Worm (Caenorhabditis elegans) whole organism, midembryonic: Measurements from ENCODE around the gene C01G6.2.

ENCODE experiments used
- T22C8.4 ChIP-seq: fragments of 200-800 bp; sonication (Bioruptor generic); IDR thresholded peaks from 2 replicates; pipeline ENCODE4 v1.3.6; 2022; ENCODE audit warnings: missing genetic modification characterization, missing compliant biosample characterization
- flt-1 ChIP-seq: fragments of 200-800 bp; sonication (Bioruptor generic); IDR thresholded peaks from 2 replicates; pipeline ENCODE4 v1.3.6; 2022; ENCODE audit warnings: missing genetic modification characterization, missing compliant biosample characterization
- med-1 ChIP-seq: sonication (generic microtip); optimal IDR thresholded peaks from 2 replicates; lab custom pipeline; 2017; ENCODE audit warnings: missing genetic modification characterization, mild to moderate bottlenecking, missing compliant biosample characterization, antibody characterized with exemption, missing genetic modification reagents; ENCODE audit not compliant: insufficient read depth
- tab-1 ChIP-seq: fragments of 200-800 bp; sonication (Bioruptor generic); IDR thresholded peaks from 2 replicates; pipeline ENCODE4 v1.3.6; 2022; ENCODE audit warnings: missing genetic modification characterization, missing compliant biosample characterization
- ztf-29 ChIP-seq: fragments of 200-800 bp; sonication (Bioruptor generic); IDR thresholded peaks from 2 replicates; pipeline ENCODE4 v1.3.6; 2022; ENCODE audit warnings: missing genetic modification reagents, missing genetic modification characterization, missing compliant biosample characterization

DNA sequence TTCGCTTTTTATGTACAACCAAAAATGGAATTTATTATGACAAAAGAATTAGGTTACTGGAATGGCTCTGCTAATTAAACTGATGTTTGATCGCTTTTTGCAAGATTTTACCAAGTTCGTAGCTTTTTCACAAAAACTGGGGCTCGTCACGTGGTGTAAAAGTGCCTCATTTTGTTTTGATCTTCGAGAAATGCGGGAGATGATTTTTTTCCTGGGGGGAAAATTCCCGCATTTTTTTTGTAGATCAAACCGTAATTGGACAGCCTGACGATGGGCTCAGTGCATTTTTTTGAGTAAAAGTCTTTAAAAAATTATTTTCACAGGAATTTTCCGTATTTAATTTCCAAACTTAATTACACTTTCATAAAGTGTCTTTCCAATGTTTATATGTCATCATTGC lies 22.3 kb downstream of the C01G6.2 start:
- TF ChIP-seq T22C8.4 (no peak), flt-1 (GFP tag; lab: Robert Waterston, UW) (no peak), med-1 (GFP tag; lab: Kevin White, UChicago) (no peak), ztf-29 (no peak), tab-1 (no peak)
